Worm (Caenorhabditis elegans) whole organism, L4/young adult: ENCODE results near the gene alg-4.

Experiments used
- W03F9.2 ChIP-seq: fragments of 150-350 bp; optimal IDR thresholded peaks from 2 replicates; lab custom pipeline; 2014; ENCODE audit warnings: missing biosample characterization, missing genetic modification characterization
- dao-5 ChIP-seq: sonication (generic microtip); optimal IDR thresholded peaks from 2 replicates; lab custom pipeline; 2016; ENCODE audit warnings: missing genotype, missing genetic modification characterization, moderate library complexity, missing compliant biosample characterization
- him-1 ChIP-seq: sonication (generic microtip); optimal IDR thresholded peaks from 2 replicates; lab custom pipeline; 2016; ENCODE audit warnings: missing genotype, missing genetic modification reagents, missing genetic modification characterization, missing compliant biosample characterization

The alg-4 gene

DNA sequence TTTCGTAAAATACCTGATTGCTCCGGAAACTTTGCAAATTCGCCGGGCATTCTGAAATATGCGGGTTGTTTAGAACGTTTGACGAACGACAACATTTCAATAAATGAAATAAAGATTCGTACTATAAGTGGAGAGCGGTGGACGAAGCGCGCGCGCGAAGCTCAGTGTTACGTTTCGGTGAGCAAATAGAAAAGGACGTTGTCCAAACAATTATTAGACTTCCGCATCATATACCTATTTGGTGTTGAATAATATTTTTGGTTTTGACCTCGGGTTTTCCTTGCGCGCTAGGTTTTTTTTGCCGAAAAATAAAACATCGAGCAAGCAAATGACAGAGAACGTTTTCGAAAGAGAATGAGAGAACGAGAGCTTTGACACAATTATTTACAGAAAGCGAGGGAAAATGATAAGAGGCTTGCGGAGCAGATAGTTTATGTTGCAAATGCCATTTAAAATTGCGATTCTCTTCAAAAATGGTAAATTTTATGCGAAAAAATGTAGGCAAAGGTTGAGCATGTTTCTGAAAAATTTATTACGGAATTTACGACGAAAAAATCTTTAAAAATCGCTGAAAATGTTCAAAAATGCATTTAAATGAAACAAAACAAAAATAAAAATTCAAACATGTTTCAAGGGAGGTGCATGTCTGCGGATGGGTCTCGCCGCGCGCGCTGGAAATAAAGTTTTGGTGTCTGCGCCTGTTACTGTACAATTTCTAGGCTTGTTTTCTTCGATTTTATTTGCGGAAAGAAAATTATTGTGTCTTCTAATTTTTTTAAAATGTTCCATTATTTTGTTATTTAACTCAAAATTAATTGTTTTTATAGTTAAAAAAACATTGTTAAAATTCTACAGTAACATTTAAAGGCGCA is 19.6 kb upstream of the alg-4 start, which contains the start of the genes cyld-1 and F40F12.9:
cyld-1 (minus strand) TSS at position 51 of the 872 bp plus-strand sequence.
F40F12.9 (plus strand) TSS at position 721 of the 872 bp plus-strand sequence.
- peak; percentile 17 for TF ChIP-seq W03F9.2
- no peak for TF ChIP-seq dao-5 (tag; lab: Kevin White, UChicago)

DNA sequence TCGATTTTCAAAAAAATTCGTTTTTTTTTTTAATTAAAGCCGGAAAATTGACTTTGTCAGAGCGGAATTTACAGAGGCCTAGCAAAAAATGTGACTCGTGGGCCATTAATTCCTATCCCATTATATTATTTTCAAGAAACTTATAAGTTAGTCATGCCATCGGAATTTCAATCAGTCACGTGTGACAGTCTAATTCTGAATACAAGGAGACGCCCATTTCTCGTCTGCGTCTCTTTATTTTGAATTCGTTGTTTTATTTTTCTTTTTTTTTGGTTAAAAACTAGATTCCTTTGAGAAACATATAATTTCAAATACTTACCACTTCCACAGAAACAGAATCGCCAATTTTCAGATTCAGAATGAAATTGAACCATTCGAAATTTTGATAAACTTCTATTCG is 17.5 kb upstream of the alg-4 start:
- TF ChIP-seq W03F9.2 = no peak
- TF ChIP-seq dao-5 (tag; lab: Kevin White, UChicago) = no peak
- TF ChIP-seq him-1 = no peak

DNA sequence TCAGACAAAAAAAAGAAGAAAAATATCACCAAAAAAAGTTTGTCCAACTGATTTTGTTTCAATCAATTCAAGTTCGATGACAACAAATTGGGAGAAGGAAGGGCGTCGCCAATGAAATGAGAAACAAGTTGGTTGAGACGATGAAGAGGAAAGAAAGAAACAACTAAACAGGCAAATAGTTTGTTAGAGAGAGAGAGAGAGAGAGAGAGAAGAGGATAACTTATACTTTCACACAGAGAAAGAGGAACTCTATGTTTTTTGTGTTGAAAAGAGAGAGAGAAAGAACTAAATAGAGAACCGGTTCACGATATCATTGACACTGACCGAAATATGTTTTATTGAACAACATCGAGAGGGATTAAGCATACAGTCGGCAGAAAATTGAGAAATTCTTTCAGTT is 16.4 kb upstream of the alg-4 start:
- no peak for TF ChIP-seq him-1
- TF ChIP-seq W03F9.2 = no peak
- no peak for TF ChIP-seq dao-5 (tag; lab: Kevin White, UChicago)

DNA sequence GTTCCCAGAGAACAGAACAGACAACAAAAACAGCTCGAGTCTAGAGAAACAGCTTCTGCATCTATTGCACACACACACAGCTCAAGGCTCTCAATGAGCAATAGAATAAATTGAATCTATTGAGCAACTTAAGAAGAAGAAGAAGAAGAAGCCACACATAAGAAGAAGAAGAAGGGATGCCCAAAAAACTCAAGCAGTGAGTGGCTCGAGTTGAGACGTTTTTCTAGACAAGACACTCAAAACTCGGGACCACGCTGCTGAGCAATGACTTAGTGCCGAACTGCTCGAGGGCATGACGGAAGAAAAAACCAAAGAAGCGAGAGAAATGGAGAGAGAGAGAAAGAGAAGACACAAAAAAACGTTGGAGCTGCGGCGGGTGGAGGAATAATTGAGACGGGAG is 14.1 kb upstream of the alg-4 start:
- no peak for TF ChIP-seq dao-5 (tag; lab: Kevin White, UChicago)
- peak; percentile 37 for TF ChIP-seq him-1

DNA sequence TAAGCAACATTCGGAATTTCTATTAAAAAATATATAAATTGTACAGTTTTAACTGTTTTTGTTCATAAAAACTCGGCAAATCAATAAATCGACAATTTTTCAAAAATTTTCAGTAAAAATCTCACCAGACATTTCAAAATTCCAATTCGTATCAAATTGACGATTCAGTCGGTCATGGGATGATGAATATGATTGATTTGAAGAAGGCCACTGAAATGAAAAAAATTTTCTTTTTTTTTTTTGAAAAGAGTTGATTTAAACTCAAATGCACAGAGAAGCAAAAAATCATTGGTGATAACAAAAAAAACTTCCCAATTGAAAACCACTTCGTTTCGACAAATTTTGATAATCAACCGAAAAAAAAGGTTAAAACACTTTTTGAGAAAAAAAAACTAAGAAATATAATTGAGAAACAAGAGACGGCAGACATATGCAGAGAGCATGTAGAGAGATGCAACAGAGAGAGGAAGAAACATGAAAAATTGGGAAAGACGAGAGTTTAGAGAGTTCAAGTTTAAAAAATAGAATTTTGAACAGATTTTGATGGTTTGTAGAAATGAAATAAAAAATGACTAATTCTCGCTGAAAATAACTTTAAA is 12.6 kb upstream of the alg-4 start:
- TF ChIP-seq him-1 = no peak
- no peak for TF ChIP-seq dao-5 (tag; lab: Kevin White, UChicago)
- TF ChIP-seq W03F9.2 = no peak

- TF ChIP-seq W03F9.2 (no peak), dao-5 (tag; lab: Kevin White, UChicago) (no peak), him-1 (no peak)
Measured at ce11 chrIII:9899720-9900119, 8.5 kb upstream of the alg-4 start.

DNA sequence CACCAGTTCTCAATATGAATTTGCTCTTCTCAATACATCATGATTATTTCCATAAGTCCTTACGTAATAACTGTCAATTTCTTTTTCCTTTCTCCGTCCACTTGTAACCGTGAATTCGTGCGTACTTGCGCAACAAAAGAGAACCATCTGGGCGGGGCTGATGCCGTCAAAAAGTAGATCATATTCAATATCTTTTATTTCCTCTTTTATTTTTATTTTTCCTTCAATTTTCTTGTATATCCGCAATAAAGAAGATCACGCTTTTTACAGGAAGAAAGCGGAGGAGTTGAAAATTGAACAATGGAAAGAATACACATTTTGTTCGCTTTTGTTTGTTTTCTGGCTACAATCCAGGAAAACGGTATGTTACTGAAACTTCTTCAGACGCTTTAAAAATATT is 1.6 kb upstream of the alg-4 start, which contains the start of gene mam-7:
mam-7 (plus strand) TSS at position 301 of the 400 bp plus-strand sequence.
- TF ChIP-seq dao-5 (tag; lab: Kevin White, UChicago) (no peak), W03F9.2 (no peak), him-1 (no peak)

DNA sequence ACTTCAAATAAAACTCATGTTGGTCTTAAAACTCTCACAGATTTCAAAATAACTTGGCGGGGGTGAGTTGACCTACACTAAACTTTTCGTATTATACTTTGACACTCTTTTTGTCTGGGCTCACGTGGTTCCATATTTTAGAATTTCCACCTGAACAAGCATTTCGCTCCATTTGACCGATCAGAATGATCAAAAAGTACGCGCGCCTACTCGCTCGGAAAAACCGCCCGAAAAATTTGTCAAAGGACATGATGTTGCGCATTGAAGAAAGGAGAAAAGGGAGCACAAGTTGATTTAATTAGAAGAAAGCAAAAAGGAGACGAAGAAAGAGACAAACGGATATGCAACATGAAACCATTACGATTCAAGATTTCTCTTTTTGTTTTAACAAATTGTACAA is 4.9 kb downstream of the alg-4 start:
- TF ChIP-seq W03F9.2 = no peak
- TF ChIP-seq him-1 = no peak
- no peak for TF ChIP-seq dao-5 (tag; lab: Kevin White, UChicago)

DNA sequence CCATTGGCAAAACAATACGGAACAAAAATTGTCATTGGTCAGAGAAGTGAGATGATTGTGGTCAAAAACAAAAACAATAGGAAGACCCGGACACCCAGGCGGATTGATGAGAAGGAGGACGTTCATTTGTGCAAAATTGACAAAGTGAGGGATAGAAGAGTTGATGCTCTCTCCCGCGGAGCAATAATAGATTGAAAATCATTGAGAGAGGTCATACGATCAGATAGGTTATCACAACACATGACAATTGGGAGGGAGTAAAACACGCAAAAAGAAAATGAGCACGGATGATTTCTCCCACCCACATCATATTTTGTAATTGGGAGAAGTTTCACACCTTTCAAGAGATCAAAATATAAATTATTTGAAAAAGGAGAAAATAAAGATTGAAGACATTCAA is 5.6 kb downstream of the alg-4 start:
- TF ChIP-seq dao-5 (tag; lab: Kevin White, UChicago) (no peak), him-1 (no peak), W03F9.2 (no peak)

ce11 chrIII:9878828-9879227 is 12.4 kb downstream of the alg-4 start, which contains the start of gene ZK757.2:
ZK757.2 (minus strand) TSS chrIII:9878928.
- TF ChIP-seq W03F9.2 (no peak), dao-5 (tag; lab: Kevin White, UChicago) (no peak), him-1 (no peak)

DNA sequence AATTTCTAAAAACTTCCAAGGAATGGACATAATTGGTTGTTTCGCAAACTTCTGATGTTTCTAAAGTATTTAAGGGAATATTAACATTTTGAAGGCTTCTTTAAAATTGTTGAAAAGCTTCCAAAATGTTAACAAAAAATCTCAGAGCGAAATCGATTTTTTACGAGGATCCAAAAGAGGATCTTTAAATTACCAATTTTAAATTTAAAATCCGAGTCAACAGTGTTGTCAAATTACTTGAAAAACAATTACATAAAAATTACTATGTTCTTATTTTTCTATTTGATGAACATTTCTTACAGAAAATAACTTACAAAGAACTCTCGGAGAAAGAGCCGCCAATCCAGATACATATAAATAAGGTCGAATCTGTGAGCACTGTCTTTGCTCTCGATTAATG is 14.3 kb downstream of the alg-4 start, which contains the start of gene ZK757.10:
ZK757.10 (plus strand) TSS at position 301 of the 400 bp plus-strand sequence.
- TF ChIP-seq dao-5 (tag; lab: Kevin White, UChicago) (no peak), W03F9.2 (no peak), him-1 (no peak)

DNA sequence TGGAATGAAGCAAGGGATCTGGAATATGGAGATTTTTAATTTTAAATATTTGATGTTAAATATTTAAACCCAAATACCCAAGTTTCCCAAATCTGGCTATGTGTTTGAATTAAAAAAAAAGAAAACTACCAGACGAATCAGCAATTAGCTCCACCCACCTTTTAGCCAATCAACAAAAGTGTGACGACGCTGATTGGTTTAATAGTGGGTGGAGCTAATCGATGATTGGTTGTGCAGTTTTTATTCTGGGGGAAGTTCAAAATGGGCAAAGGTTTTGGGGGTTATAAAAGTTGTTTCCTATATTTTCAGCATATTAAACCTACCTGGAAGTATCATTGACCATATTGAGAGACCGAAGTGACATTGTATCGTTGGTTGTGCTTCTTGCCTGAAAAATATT is 16.7 kb downstream of the alg-4 start:
- no peak for TF ChIP-seq W03F9.2
- no peak for TF ChIP-seq him-1
- no peak for TF ChIP-seq dao-5 (tag; lab: Kevin White, UChicago)

ce11 chrIII:9871032-9871431 is 20.2 kb downstream of the alg-4 start, which contains the start of gene ZK757.1:
ZK757.1 (minus strand) TSS chrIII:9871132.
- TF ChIP-seq dao-5 (tag; lab: Kevin White, UChicago) = no peak
- no peak for TF ChIP-seq him-1
- no peak for TF ChIP-seq W03F9.2

DNA sequence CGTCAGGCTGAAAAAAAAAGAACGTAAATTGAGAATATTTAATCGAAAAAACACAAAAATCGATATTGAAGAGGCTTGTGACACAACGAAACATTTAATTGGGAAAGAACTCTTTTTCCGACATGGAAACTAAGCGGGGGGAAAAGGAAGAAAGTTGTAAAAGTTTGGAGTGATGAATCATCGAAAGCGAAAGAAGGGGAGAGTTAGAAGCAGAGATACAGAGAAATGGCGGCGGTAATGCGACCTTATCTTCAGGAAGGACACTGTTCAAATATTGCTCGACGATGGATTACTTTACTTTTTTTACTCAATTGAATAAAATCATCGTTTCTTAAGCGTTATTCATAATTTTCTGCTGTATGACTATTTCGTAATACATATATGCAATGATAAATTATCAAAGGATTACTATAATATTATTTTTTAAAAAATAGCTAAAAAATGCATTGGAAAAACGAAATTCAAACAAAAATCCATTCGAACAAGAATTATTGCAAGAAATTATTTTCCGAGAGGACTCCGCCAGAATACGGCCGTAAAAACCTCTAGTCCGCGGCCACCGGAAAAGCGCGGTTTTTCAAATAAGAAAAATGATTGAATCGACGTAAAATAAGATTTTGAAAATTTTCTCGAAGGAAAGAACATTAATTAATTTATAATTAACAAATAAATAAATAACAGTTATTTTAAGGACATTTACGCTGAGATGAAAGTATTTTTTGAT is 23.3 kb downstream of the alg-4 start, which contains the start of gene dhhc-4:
dhhc-4 (minus strand) TSS at position 13 of the 724 bp plus-strand sequence.
- TF ChIP-seq W03F9.2 (peak; percentile 65), him-1 (no peak)
